Fruit fly (Drosophila melanogaster) whole organism: ENCODE measurements around the gene CG17380.

Source experiments
- CG8478 ChIP-seq: fragments of >200 bp; optimal IDR thresholded peaks from 2 replicates; lab custom pipeline; 2018; ENCODE audit warnings: inconsistent platforms
- Dll ChIP-seq: fragments of >200 bp; optimal IDR thresholded peaks from 2 replicates; lab custom pipeline; 2017
- EcR ChIP-seq, 2 experiments: fragments of >200 bp; optimal IDR thresholded peaks; 2 replicates each; lab custom pipeline; 2017; ENCODE audit warnings: missing biosample characterization in 2 of 2, missing genetic modification characterization in 2 of 2, missing genetic modification reagents in 2 of 2
- pan ChIP-seq: fragments of >200 bp; optimal IDR thresholded peaks from 2 replicates; lab custom pipeline; 2017
- psq ChIP-seq: fragments of >200 bp; optimal IDR thresholded peaks from 2 replicates; lab custom pipeline; 2017
- usp ChIP-seq: fragments of >200 bp; optimal IDR thresholded peaks from 2 replicates; lab custom pipeline; 2017; ENCODE audit warnings: missing biosample characterization, missing genetic modification characterization, mixed read lengths

The CG17380 gene

DNA sequence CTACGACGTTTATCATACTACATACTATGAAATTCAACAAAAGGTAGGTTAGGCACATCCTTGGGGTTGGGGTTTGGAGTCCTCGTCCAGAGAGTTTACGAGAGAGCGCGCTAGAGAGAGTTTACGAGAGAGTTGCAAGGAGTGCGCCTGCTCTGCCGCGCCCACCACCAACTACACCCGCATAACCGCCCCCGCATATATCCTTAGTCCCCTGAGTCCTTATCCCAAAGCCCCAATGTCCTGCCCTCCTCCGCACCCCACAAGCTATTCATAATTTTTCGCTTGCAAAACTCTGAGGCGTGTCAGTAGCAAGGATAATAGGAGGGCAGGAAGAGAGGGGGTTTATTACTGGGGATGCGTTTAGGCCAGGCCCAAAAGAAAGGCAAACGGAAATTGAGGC lies 19.8 kb downstream of the CG17380 start:
- TF ChIP-seq CG8478 = no peak
- peak; percentile 6 for TF ChIP-seq Dll
- no peak for TF ChIP-seq pan (lab: Kevin White, UChicago)

DNA sequence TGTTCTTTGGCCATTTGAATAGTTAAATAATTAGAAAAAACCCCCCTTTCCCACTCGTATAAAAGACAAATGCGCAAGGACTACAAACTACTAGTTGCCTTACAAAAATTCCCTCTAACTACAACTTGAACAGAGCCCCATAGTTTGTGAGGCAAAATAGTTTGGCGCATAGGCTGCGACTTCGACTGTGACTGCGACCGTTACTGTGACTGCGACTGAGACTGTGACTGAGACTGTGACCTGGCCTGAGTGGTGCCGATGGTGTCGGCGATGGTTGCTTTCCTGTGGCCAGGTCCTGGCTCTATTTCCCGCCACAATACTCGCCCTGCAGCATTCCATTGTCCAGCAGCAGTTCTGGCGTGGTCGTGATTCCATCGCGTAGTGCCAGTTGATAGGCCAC lies 26.2 kb downstream of the CG17380 start:
- TF ChIP-seq usp (GFP tag; lab: Kevin White, UChicago) (no peak), pan (lab: Kevin White, UChicago) (no peak), psq (lab: Kevin White, UChicago) (no peak), EcR (GFP tag; optimal IDR thresholded peaks at IDR 0.05; lab: Kevin White, UChicago) (no peak), Dll (no peak), CG8478 (no peak)

dm6 chr3R:23374290-23374689 lies 29.2 kb downstream of the CG17380 start:
- TF ChIP-seq EcR (GFP tag; optimal IDR thresholded peaks at IDR 0.05; lab: Kevin White, UChicago) (no peak), Dll (no peak), psq (lab: Kevin White, UChicago) (no peak), pan (lab: Kevin White, UChicago) (no peak), CG8478 (no peak), usp (GFP tag; lab: Kevin White, UChicago) (no peak)

- no peak for TF ChIP-seq pan (lab: Kevin White, UChicago)
- TF ChIP-seq Dll = no peak
- TF ChIP-seq psq (lab: Kevin White, UChicago) = no peak
Measured at dm6 chr3R:23373403-23373802, 30.1 kb downstream of the CG17380 start, which contains the start of gene CG42828. CG42828 (plus strand) TSS chr3R:23373703.

DNA sequence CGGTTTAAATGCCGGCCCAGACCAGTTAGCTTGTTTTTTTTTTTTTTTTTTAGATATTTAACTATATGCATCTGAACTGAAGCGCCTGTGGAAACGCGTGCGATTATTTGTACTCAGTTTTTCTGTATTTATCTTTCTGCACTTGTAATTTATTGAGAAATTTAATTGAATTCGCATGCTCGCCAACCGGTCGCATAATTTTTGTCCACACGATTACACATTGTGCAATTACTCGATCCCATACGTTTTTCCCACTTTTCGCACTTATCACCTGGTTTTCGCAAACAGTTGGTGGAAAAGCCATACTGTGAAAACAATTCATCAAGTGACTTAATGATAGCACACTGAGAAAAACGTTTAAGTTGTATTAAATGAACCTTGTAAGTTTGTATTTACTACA lies 30.9 kb downstream of the CG17380 start, which contains the start of gene CG42827:
CG42827 (plus strand) TSS at position 301 of the 400 bp plus-strand sequence.
- TF ChIP-seq usp (GFP tag; lab: Kevin White, UChicago) (no peak), pan (lab: Kevin White, UChicago) (no peak), Dll (no peak), psq (lab: Kevin White, UChicago) (no peak), CG8478 (no peak), EcR (GFP tag; optimal IDR thresholded peaks at IDR 0.05; lab: Kevin White, UChicago) (no peak)

DNA sequence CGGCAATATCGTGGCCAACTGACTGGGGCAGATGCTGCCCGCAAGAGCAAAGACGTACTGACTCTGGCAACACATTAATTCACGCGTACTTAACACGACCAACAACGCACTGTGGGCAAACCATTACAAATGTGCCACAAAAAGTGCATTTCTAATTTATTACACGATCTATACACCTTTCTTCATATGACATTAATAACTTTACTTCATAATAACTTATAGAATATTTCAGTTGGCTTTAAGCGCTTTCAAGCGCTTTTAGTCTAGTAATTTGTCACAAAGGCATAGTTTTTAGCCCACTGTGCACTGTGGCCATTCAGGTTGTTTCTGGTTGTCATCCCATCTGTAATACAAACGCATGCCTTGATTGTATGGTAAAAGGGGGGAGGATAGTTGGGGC lies 35.3 kb downstream of the CG17380 start:
- TF ChIP-seq psq (lab: Kevin White, UChicago) = no peak
- no peak for TF ChIP-seq pan (lab: Kevin White, UChicago)
- TF ChIP-seq EcR (GFP tag; optimal IDR thresholded peaks at IDR 0.05; lab: Kevin White, UChicago) = no peak
- TF ChIP-seq Dll = no peak

DNA sequence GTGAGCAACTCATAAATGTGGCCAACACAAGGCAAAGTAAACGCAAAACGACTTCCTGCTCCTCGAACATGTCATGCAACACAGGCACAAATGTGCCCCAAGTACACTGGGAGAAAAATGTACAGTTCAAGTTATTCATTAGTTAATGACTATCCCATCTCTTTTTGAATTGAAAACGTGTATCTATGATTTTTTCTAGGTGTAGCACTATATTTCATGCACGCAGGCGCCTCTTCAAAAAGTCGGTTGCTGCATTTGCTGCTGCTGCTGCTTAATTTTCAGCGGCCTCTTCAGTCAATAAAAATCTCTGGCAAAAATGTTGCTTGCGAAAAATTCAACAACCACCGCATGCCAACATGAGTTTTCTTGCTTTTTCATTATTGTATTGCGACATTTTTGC lies 36.0 kb downstream of the CG17380 start:
- TF ChIP-seq EcR (GFP tag; optimal IDR thresholded peaks at IDR 0.05; lab: Kevin White, UChicago) (no peak), psq (lab: Kevin White, UChicago) (no peak), usp (GFP tag; lab: Kevin White, UChicago) (no peak), pan (lab: Kevin White, UChicago) (no peak), CG8478 (no peak), Dll (no peak)

DNA sequence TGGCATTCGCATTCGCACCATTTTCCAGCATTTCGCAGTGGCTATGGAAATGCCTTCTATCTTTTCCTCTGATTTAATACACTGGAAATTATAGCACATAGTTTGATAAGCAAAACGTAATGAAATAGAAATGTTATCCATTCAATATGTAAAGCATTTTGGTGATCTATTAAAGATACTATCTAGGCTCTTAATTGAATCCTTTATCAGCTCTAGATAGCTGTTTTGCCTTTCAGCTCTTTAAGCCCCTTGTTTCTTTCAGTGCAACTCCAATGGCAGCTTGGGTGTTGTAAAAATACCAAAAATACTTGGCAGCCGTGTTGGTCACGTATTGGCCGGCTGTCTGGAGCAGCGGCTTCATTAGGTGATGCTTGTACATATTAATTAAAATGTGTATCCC lies 38.5 kb downstream of the CG17380 start:
- TF ChIP-seq pan (lab: Kevin White, UChicago) (no peak), psq (lab: Kevin White, UChicago) (no peak), Dll (no peak), CG8478 (no peak), usp (GFP tag; lab: Kevin White, UChicago) (no peak)

dm6 chr3R:23363515-23364124 lies 39.9 kb downstream of the CG17380 start, which contains the start of gene CG4408:
CG4408 (minus strand) TSS chr3R:23363574.
- no peak for TF ChIP-seq psq (lab: Kevin White, UChicago)
- TF ChIP-seq pan (lab: Kevin White, UChicago) = peak; percentile 91
- TF ChIP-seq usp (GFP tag; lab: Kevin White, UChicago) = no peak
- no peak for TF ChIP-seq CG8478

DNA sequence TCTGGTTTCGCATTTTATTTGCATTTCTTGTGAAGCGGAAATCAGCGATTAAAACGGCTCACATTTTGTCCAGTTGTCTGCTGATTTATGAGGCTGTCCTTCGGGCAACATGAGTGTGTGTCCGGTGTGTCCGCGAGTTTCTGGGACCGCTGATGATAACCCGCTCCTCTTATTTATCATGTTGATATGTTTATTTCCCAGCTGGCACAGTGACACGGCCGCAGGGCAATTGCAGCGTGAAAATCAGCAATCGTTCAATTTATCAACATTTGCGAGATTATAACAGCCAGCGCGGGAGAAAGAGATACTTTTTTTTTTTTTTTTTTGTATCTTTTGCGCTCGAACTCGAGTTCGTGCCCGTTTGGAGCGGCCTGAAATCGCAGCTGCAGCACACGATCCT lies 43.2 kb downstream of the CG17380 start:
- TF ChIP-seq CG8478 = no peak

DNA sequence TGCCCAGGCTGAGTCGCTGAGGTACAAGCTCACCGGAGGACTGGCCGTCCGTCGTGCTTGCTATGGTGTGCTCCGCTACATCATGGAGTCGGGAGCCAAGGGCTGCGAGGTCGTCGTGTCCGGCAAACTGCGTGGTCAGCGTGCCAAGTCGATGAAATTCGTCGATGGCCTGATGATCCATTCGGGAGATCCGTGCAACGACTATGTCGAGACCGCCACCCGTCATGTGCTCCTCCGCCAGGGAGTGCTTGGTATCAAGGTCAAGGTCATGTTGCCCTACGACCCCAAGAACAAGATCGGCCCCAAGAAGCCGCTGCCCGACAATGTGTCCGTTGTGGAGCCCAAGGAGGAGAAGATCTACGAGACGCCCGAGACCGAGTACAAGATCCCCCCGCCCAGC lies 44.1 kb downstream of the CG17380 start:
- TF ChIP-seq CG8478 = no peak
- TF ChIP-seq usp (GFP tag; lab: Kevin White, UChicago) = no peak
- no peak for TF ChIP-seq pan (lab: Kevin White, UChicago)
- TF ChIP-seq EcR (GFP tag; optimal IDR thresholded peaks at IDR 0.05; lab: Kevin White, UChicago) = no peak
- no peak for TF ChIP-seq Dll
- TF ChIP-seq psq (lab: Kevin White, UChicago) = no peak

dm6 chr3R:23358565-23359138 lies 44.9 kb downstream of the CG17380 start, which contains the start of gene RpS3:
RpS3 (plus strand) TSS chr3R:23358812.
- TF ChIP-seq usp (GFP tag; lab: Kevin White, UChicago) (no peak), CG8478 (no peak), pan (lab: Kevin White, UChicago) (no peak), psq (lab: Kevin White, UChicago) (no peak), EcR (GFP tag; optimal IDR thresholded peaks at IDR 0.05; lab: Kevin White, UChicago) (no peak), Dll (no peak)

dm6 chr3R:23356920-23357386 lies 46.6 kb downstream of the CG17380 start:
- TF ChIP-seq EcR (GFP tag; optimal IDR thresholded peaks at IDR 0.05; lab: Kevin White, UChicago) (no peak), Dll (no peak), psq (lab: Kevin White, UChicago) (no peak), pan (lab: Kevin White, UChicago) (peak; percentile 86)
